Worm (Caenorhabditis elegans) whole organism, L4 larva: ENCODE results near the gene sel-13.

Source experiments
- D1046.2 ChIP-seq: fragments of 200-800 bp; sonication (Bioruptor generic); IDR thresholded peaks from 2 replicates; pipeline ENCODE4 v1.3.6; 2022; ENCODE audit warnings: missing genetic modification characterization, missing compliant biosample characterization
- F49E8.2 ChIP-seq: sonication (generic microtip); optimal IDR thresholded peaks from 2 replicates; lab custom pipeline; 2016; ENCODE audit warnings: missing compliant biosample characterization, mild to moderate bottlenecking, missing genetic modification characterization, borderline replicate concordance
- R02D3.7 ChIP-seq: fragments of 150-350 bp; sonication (generic microtip); optimal IDR thresholded peaks from 3 replicates; lab custom pipeline; 2014; ENCODE audit warnings: missing biosample characterization, missing genetic modification characterization
- T20F7.1 ChIP-seq: fragments of 200-800 bp; sonication (Bioruptor generic); optimal IDR thresholded peaks from 2 replicates; lab custom pipeline; 2018; ENCODE audit warnings: mild to moderate bottlenecking, missing genetic modification characterization, missing compliant biosample characterization
- Y5F2A.4 ChIP-seq: fragments of 200-800 bp; sonication (Bioruptor generic); optimal IDR thresholded peaks from 2 replicates; lab custom pipeline; 2018; ENCODE audit warnings: mild to moderate bottlenecking, missing genetic modification characterization, missing compliant biosample characterization
- ZK546.5 ChIP-seq, 2 experiments: sonication (generic microtip); optimal IDR thresholded peaks; 2 replicates each; lab custom pipeline; 2017; ENCODE audit warnings: missing biosample characterization in 2 of 2, missing genetic modification characterization in 2 of 2
- aha-1 ChIP-seq: fragments of 150-350 bp; peaks from one replicate; lab custom pipeline; 2014; ENCODE audit warnings: missing biosample characterization, missing genetic modification characterization
- aly-2 ChIP-seq: sonication (generic microtip); optimal IDR thresholded peaks from 2 replicates; lab custom pipeline; 2018; ENCODE audit warnings: missing biosample characterization, missing genetic modification characterization
- ceh-20 ChIP-seq: fragments of 200-800 bp; sonication (Bioruptor generic); IDR thresholded peaks from 2 replicates; pipeline ENCODE4 v1.3.6; 2022; ENCODE audit warnings: missing genetic modification reagents, missing genetic modification characterization, missing compliant biosample characterization
- ceh-28 ChIP-seq: fragments of 150-350 bp; optimal IDR thresholded peaks from 2 replicates; lab custom pipeline; 2014; ENCODE audit warnings: missing biosample characterization, missing genetic modification reagents, missing genetic modification characterization
- ceh-32 ChIP-seq: sonication (generic microtip); optimal IDR thresholded peaks from 2 replicates; lab custom pipeline; 2016; ENCODE audit warnings: mild to moderate bottlenecking, missing genetic modification characterization, missing compliant biosample characterization; ENCODE audit not compliant: poor library complexity
- ceh-62 ChIP-seq: sonication (generic microtip); optimal IDR thresholded peaks from 2 replicates; lab custom pipeline; 2017; ENCODE audit warnings: missing biosample characterization, missing genetic modification characterization
- ceh-82 ChIP-seq: sonication (generic microtip); optimal IDR thresholded peaks from 2 replicates; lab custom pipeline; 2017; ENCODE audit warnings: missing biosample characterization, missing genetic modification characterization
- cey-2 ChIP-seq: sonication (generic microtip); optimal IDR thresholded peaks from 3 replicates; lab custom pipeline; 2017; ENCODE audit warnings: missing genetic modification characterization, mild to moderate bottlenecking, missing compliant biosample characterization, antibody characterized with exemption, borderline replicate concordance; ENCODE audit not compliant: insufficient read depth
- ctbp-1 ChIP-seq: fragments of 200-800 bp; sonication (Bioruptor generic); IDR thresholded peaks from 2 replicates; pipeline ENCODE4 v1.3.6; 2022; ENCODE audit warnings: missing genetic modification reagents, missing genetic modification characterization, missing compliant biosample characterization
- daf-16 ChIP-seq, 3 experiments: sonication (generic microtip); optimal IDR thresholded peaks; 2 replicates each; lab custom pipeline; 2016 to 2017; ENCODE audit warnings: missing genetic modification characterization in 3 of 3, missing genetic modification reagents in 3 of 3, mild to moderate bottlenecking in 2 of 3, missing compliant biosample characterization in 2 of 3, missing biosample characterization in 1 of 3, moderate library complexity in 1 of 3
- daf-19 ChIP-seq: fragments of 200-800 bp; sonication (Bioruptor generic); conservative IDR thresholded peaks from 2 replicates; pipeline ENCODE4 v1.3.6; 2022; ENCODE audit warnings: missing genetic modification characterization, missing compliant biosample characterization
- daf-8 ChIP-seq: fragments of 200-800 bp; sonication (Bioruptor generic); IDR thresholded peaks from 2 replicates; pipeline ENCODE4 v1.3.6; 2022; ENCODE audit warnings: missing genetic modification characterization, missing compliant biosample characterization
- dmd-6 ChIP-seq: fragments of 200-800 bp; sonication (Bioruptor generic); IDR thresholded peaks from 2 replicates; pipeline ENCODE4 v1.3.6; 2022; ENCODE audit warnings: missing genetic modification reagents, missing genetic modification characterization, missing compliant biosample characterization
- egl-27 ChIP-seq: sonication (generic microtip); optimal IDR thresholded peaks from 3 replicates; lab custom pipeline; 2017; ENCODE audit warnings: missing biosample characterization, missing genetic modification reagents, missing genetic modification characterization
- egl-43 ChIP-seq: fragments of 200-800 bp; sonication (Bioruptor generic); IDR thresholded peaks from 2 replicates; pipeline ENCODE4 v1.3.6; 2022; ENCODE audit warnings: missing genetic modification reagents, missing genetic modification characterization, missing compliant biosample characterization
- fkh-10 ChIP-seq: fragments of 150-350 bp; optimal IDR thresholded peaks from 2 replicates; lab custom pipeline; 2014; ENCODE audit warnings: missing biosample characterization, missing genetic modification reagents, missing genetic modification characterization
- fos-1 ChIP-seq: fragments of 150-350 bp; optimal IDR thresholded peaks from 2 replicates; lab custom pipeline; 2014; ENCODE audit warnings: missing biosample characterization, missing genetic modification characterization
- hif-1 ChIP-seq, 2 experiments: sonication (generic microtip); optimal IDR thresholded peaks; 2 replicates each; lab custom pipeline; 2016 to 2017; ENCODE audit warnings: missing compliant biosample characterization in 2 of 2, missing genetic modification characterization in 2 of 2, missing genetic modification reagents in 2 of 2, missing genotype in 2 of 2, mild to moderate bottlenecking in 1 of 2
- hmg-1.1 ChIP-seq: fragments of 200-800 bp; sonication (Bioruptor generic); IDR thresholded peaks from 2 replicates; pipeline ENCODE4 v1.3.6; 2022; ENCODE audit warnings: missing genetic modification reagents, missing genetic modification characterization, missing compliant biosample characterization
- jun-1 ChIP-seq: fragments of 150-350 bp; optimal IDR thresholded peaks from 2 replicates; lab custom pipeline; 2014; ENCODE audit warnings: missing biosample characterization, missing genetic modification reagents, missing genetic modification characterization
- lim-7 ChIP-seq: fragments of 200-800 bp; sonication (Bioruptor generic); IDR thresholded peaks from 2 replicates; pipeline ENCODE4 v1.3.6; 2022; ENCODE audit warnings: missing genetic modification characterization, missing compliant biosample characterization
- lin-38 ChIP-seq: fragments of 200-800 bp; sonication (Bioruptor generic); IDR thresholded peaks from 2 replicates; pipeline ENCODE4 v1.3.6; 2022; ENCODE audit warnings: missing genetic modification reagents, missing genetic modification characterization, missing compliant biosample characterization
- lin-39 ChIP-seq: fragments of 150-350 bp; optimal IDR thresholded peaks from 2 replicates; lab custom pipeline; 2014; ENCODE audit warnings: missing biosample characterization, missing genetic modification reagents, missing genetic modification characterization
- lir-3 ChIP-seq: sonication (generic microtip); optimal IDR thresholded peaks from 2 replicates; lab custom pipeline; 2016; ENCODE audit warnings: mild to moderate bottlenecking, missing genetic modification characterization, missing compliant biosample characterization
- madf-9 ChIP-seq: fragments of 200-800 bp; sonication (Bioruptor generic); conservative IDR thresholded peaks from 2 replicates; pipeline ENCODE4 v1.3.6; 2022; ENCODE audit warnings: missing genetic modification reagents, missing genetic modification characterization, missing compliant biosample characterization
- mes-2 ChIP-seq: sonication (generic microtip); optimal IDR thresholded peaks from 2 replicates; lab custom pipeline; 2016; ENCODE audit warnings: missing genotype, mild to moderate bottlenecking, missing genetic modification characterization, missing compliant biosample characterization; ENCODE audit not compliant: poor library complexity, severe bottlenecking
- mxl-2 ChIP-seq: fragments of 200-800 bp; sonication (Bioruptor generic); conservative IDR thresholded peaks from 2 replicates; pipeline ENCODE4 v1.3.6; 2022; ENCODE audit warnings: missing genetic modification reagents, missing genetic modification characterization, missing compliant biosample characterization
- mxl-3 ChIP-seq: fragments of 200-800 bp; sonication (Bioruptor generic); optimal IDR thresholded peaks from 2 replicates; lab custom pipeline; 2018; ENCODE audit warnings: mild to moderate bottlenecking, missing genetic modification characterization, missing compliant biosample characterization
- nhr-10 ChIP-seq: fragments of 150-350 bp; optimal IDR thresholded peaks from 2 replicates; lab custom pipeline; 2014; ENCODE audit warnings: missing biosample characterization, missing genetic modification characterization
- nhr-102 ChIP-seq: sonication (generic microtip); optimal IDR thresholded peaks from 2 replicates; lab custom pipeline; 2016; ENCODE audit warnings: mild to moderate bottlenecking, missing genetic modification characterization, moderate library complexity, missing compliant biosample characterization
- nhr-28 ChIP-seq: fragments of 150-350 bp; optimal IDR thresholded peaks from 2 replicates; lab custom pipeline; 2014; ENCODE audit warnings: missing biosample characterization, missing genetic modification characterization
- nhr-41 ChIP-seq: fragments of 200-800 bp; sonication (Bioruptor generic); IDR thresholded peaks from 2 replicates; pipeline ENCODE4 v1.3.6; 2022; ENCODE audit warnings: missing genetic modification reagents, missing genetic modification characterization, missing compliant biosample characterization
- nhr-42 ChIP-seq: fragments of 200-800 bp; sonication (Bioruptor generic); IDR thresholded peaks from 2 replicates; pipeline ENCODE4 v1.3.6; 2022; ENCODE audit warnings: missing genetic modification characterization, missing compliant biosample characterization
- nhr-48 ChIP-seq: sonication (generic microtip); optimal IDR thresholded peaks from 2 replicates; lab custom pipeline; 2016; ENCODE audit warnings: mild to moderate bottlenecking, missing genetic modification characterization, missing compliant biosample characterization
- pha-4 ChIP-seq, 2 experiments: fragments of 150-350 bp in 1 of 2; fragments of 200-800 bp in 1 of 2; sonication (Bioruptor generic) in 1 of 2; IDR thresholded peaks in 1 of 2; optimal IDR thresholded peaks in 1 of 2; 2 replicates each; pipeline versions ENCODE4 v1.3.6 to Lab custom; 2014 to 2022; ENCODE audit warnings: missing genetic modification characterization in 2 of 2, missing genetic modification reagents in 2 of 2, missing biosample characterization in 1 of 2, missing compliant biosample characterization in 1 of 2
- pqm-1 ChIP-seq: sonication (generic microtip); optimal IDR thresholded peaks from 2 replicates; lab custom pipeline; 2017; ENCODE audit warnings: missing biosample characterization, missing genetic modification characterization
- saeg-2 ChIP-seq: fragments of 200-800 bp; sonication (Bioruptor generic); IDR thresholded peaks from 2 replicates; pipeline ENCODE4 v1.3.6; 2022; ENCODE audit warnings: missing genetic modification reagents, missing genetic modification characterization, missing compliant biosample characterization
- skn-1 ChIP-seq: fragments of 150-350 bp; optimal IDR thresholded peaks from 2 replicates; lab custom pipeline; 2014; ENCODE audit warnings: missing biosample characterization, missing genetic modification characterization
- spr-1 ChIP-seq: sonication (generic microtip); optimal IDR thresholded peaks from 2 replicates; lab custom pipeline; 2016; ENCODE audit warnings: mild to moderate bottlenecking, missing genetic modification characterization, missing compliant biosample characterization
- tag-97 ChIP-seq: fragments of 200-800 bp; sonication (Bioruptor generic); IDR thresholded peaks from 2 replicates; pipeline ENCODE4 v1.3.6; 2022; ENCODE audit warnings: missing genetic modification characterization, missing compliant biosample characterization
- unc-39 ChIP-seq: sonication (generic microtip); optimal IDR thresholded peaks from 2 replicates; lab custom pipeline; 2017; ENCODE audit warnings: missing biosample characterization, missing genetic modification characterization
- unc-62 ChIP-seq, 3 experiments: fragments of 150-350 bp in 1 of 3; sonication (generic microtip); optimal IDR thresholded peaks in 2 of 3; peaks in 1 of 3; 1 replicate in 1 of 3; 2 replicates in 2 of 3; lab custom pipeline; 2014 to 2017; ENCODE audit warnings: missing biosample characterization in 3 of 3, missing genetic modification characterization in 3 of 3, missing genetic modification reagents in 3 of 3, missing genotype in 1 of 3
- zip-11 ChIP-seq: fragments of 200-800 bp; sonication (Bioruptor generic); IDR thresholded peaks from 2 replicates; pipeline ENCODE4 v1.3.6; 2022; ENCODE audit warnings: missing genetic modification characterization, missing compliant biosample characterization
- zip-2 ChIP-seq: fragments of 150-350 bp; optimal IDR thresholded peaks from 2 replicates; lab custom pipeline; 2014; ENCODE audit warnings: missing biosample characterization, missing genetic modification characterization
- ztf-7 ChIP-seq: fragments of 150-350 bp; optimal IDR thresholded peaks from 2 replicates; lab custom pipeline; 2014; ENCODE audit warnings: missing biosample characterization, missing genetic modification characterization

sel-13 gene

ce11 chrIII:4723922-4724321 lies 23.9 kb upstream of the sel-13 start (continued):
- no peak for TF ChIP-seq nhr-28 (tag; lab: Kevin White, UChicago)
- no peak for TF ChIP-seq ztf-7 (tag; lab: Kevin White, UChicago)
- no peak for TF ChIP-seq tag-97 (GFP tag; lab: Robert Waterston, UW)
- no peak for TF ChIP-seq jun-1 (tag; lab: Kevin White, UChicago)
- TF ChIP-seq ceh-20: peak; percentile 52; the same call in 1 of the 2 replicates
- TF ChIP-seq dmd-6 (GFP tag; lab: Robert Waterston, UW): no peak
- 0 out of 2 replicates have a peak, but pooled peaks have one; percentile 16 for TF ChIP-seq hmg-1.1
- no peak for TF ChIP-seq lin-38 (GFP tag; lab: Robert Waterston, UW)
- no peak for TF ChIP-seq daf-19 (GFP tag; lab: Robert Waterston, UW)
- TF ChIP-seq madf-9 (GFP tag; lab: Robert Waterston, UW): no peak
- TF ChIP-seq cey-2: no peak
- TF ChIP-seq egl-27: no peak
- TF ChIP-seq R02D3.7 (tag; lab: Kevin White, UChicago): no peak
- no peak for TF ChIP-seq Y5F2A.4 (GFP tag; lab: Kevin White, UChicago)
- TF ChIP-seq mxl-3 (GFP tag; lab: Kevin White, UChicago): no peak
- TF ChIP-seq nhr-42 (GFP tag; lab: Robert Waterston, UW): no peak
- TF ChIP-seq T20F7.1 (GFP tag; lab: Kevin White, UChicago): no peak
- peak in 1 of 2 experiments; percentile 70 for TF ChIP-seq unc-62 (GFP tag; optimal IDR thresholded peaks at IDR 0.05 in 1 of 2; lab: Kevin White, UChicago)
- TF ChIP-seq unc-62 (tag; optimal IDR thresholded peaks at IDR 0.05; lab: Kevin White, UChicago): no peak
- no peak for TF ChIP-seq spr-1
- TF ChIP-seq lim-7 (GFP tag; lab: Robert Waterston, UW): no peak
- TF ChIP-seq unc-39: no peak
- TF ChIP-seq aha-1 (tag; lab: Kevin White, UChicago): peak; percentile 50
- no peak for TF ChIP-seq D1046.2 (GFP tag; lab: Robert Waterston, UW)
- no peak for TF ChIP-seq daf-8 (GFP tag; lab: Robert Waterston, UW)
- TF ChIP-seq ceh-28 (tag; lab: Kevin White, UChicago): no peak
- TF ChIP-seq pqm-1 (tag; lab: Kevin White, UChicago): no peak
- TF ChIP-seq mes-2 (tag; lab: Kevin White, UChicago): no peak
- TF ChIP-seq fkh-10 (GFP tag; lab: Kevin White, UChicago): peak; percentile 45
- TF ChIP-seq zip-11 (GFP tag; lab: Robert Waterston, UW): no peak
- TF ChIP-seq nhr-102 (tag; lab: Kevin White, UChicago): no peak
- no peak for TF ChIP-seq saeg-2 (GFP tag; lab: Robert Waterston, UW)
- no peak for TF ChIP-seq lin-39 (tag; lab: Kevin White, UChicago)
- TF ChIP-seq egl-43: no peak
- no peak for TF ChIP-seq nhr-41 (GFP tag; lab: Robert Waterston, UW)
- TF ChIP-seq skn-1 (tag; lab: Kevin White, UChicago): no peak
- no peak for TF ChIP-seq nhr-10
- no peak for TF ChIP-seq hif-1 (tag; optimal IDR thresholded peaks at IDR 0.05; lab: Kevin White, UChicago)
- no peak for TF ChIP-seq F49E8.2 (tag; lab: Kevin White, UChicago)
- TF ChIP-seq aly-2: no peak
- TF ChIP-seq pha-4 (GFP tag; IDR thresholded peaks at IDR 0.05; lab: Robert Waterston, UW): no peak
- TF ChIP-seq pha-4 (tag; optimal IDR thresholded peaks at IDR 0.05; lab: Kevin White, UChicago): no peak
- peak; percentile 67; the same call in 1 of the 2 replicates for TF ChIP-seq ctbp-1
- no peak for TF ChIP-seq zip-2 (tag; lab: Kevin White, UChicago)
- no peak for TF ChIP-seq daf-16 (GFP tag; optimal IDR thresholded peaks at IDR 0.05; lab: Kevin White, UChicago)
- no peak for TF ChIP-seq daf-16 (tag; optimal IDR thresholded peaks at IDR 0.05; lab: Kevin White, UChicago)
- no peak for TF ChIP-seq lir-3 (tag; lab: Kevin White, UChicago)
- TF ChIP-seq fos-1 (tag; lab: Kevin White, UChicago): no peak
- no peak for TF ChIP-seq nhr-48
- no peak for TF ChIP-seq ceh-82
- TF ChIP-seq ZK546.5 (tag; optimal IDR thresholded peaks at IDR 0.05; lab: Kevin White, UChicago): no peak
- no peak for TF ChIP-seq ceh-62 (tag; lab: Kevin White, UChicago)
- no peak for TF ChIP-seq mxl-2 (GFP tag; lab: Robert Waterston, UW)
- TF ChIP-seq ceh-32 (tag; lab: Kevin White, UChicago): no peak
